Fruit fly (Drosophila melanogaster) whole organism, adult: Measurements from ENCODE around the gene CG5399.

ENCODE experiments used
- CG11617 ChIP-seq: fragments of 200-800 bp; sonication (Bioruptor generic); optimal IDR thresholded peaks from 2 replicates; lab custom pipeline; 2017; ENCODE audit warnings: mild to moderate bottlenecking, missing biosample characterization, missing genetic modification reagents, missing genetic modification characterization
- CG12768 ChIP-seq: fragments of 200-800 bp; sonication (Bioruptor generic); optimal IDR thresholded peaks from 2 replicates; lab custom pipeline; 2017; ENCODE audit warnings: missing biosample characterization, missing genetic modification characterization, mild to moderate bottlenecking, moderate library complexity, missing genetic modification reagents
- CG14711 ChIP-seq: fragments of 200-800 bp; sonication (Bioruptor generic); optimal IDR thresholded peaks from 2 replicates; lab custom pipeline; 2018; ENCODE audit warnings: missing biosample characterization, mild to moderate bottlenecking, missing genetic modification characterization, moderate library complexity
- CG1620 ChIP-seq: fragments of 200-800 bp; sonication (Bioruptor generic); optimal IDR thresholded peaks from 2 replicates; lab custom pipeline; 2016; ENCODE audit warnings: missing biosample characterization, missing genetic modification characterization
- CG33017 ChIP-seq: fragments of 200-800 bp; sonication (Bioruptor generic); optimal IDR thresholded peaks from 2 replicates; lab custom pipeline; 2018; ENCODE audit warnings: missing biosample characterization, mild to moderate bottlenecking, missing genetic modification characterization, moderate library complexity
- CG5204 ChIP-seq: fragments of 200-800 bp; sonication (Bioruptor generic); optimal IDR thresholded peaks from 2 replicates; lab custom pipeline; 2016; ENCODE audit warnings: missing biosample characterization, missing genetic modification characterization
- CG7045 ChIP-seq: fragments of 200-800 bp; sonication (Bioruptor generic); optimal IDR thresholded peaks from 2 replicates; lab custom pipeline; 2017; ENCODE audit warnings: missing biosample characterization, mild to moderate bottlenecking, missing genetic modification characterization
- CG7101 ChIP-seq: fragments of 200-800 bp; sonication (Bioruptor generic); optimal IDR thresholded peaks from 2 replicates; lab custom pipeline; 2018; ENCODE audit warnings: missing biosample characterization, mild to moderate bottlenecking, missing genetic modification characterization, moderate library complexity
- Clk ChIP-seq: fragments of 200-800 bp; sonication (Bioruptor generic); optimal IDR thresholded peaks from 2 replicates; lab custom pipeline; 2017; ENCODE audit warnings: missing biosample characterization, missing genetic modification characterization
- Crg-1 ChIP-seq: fragments of 200-800 bp; sonication (Bioruptor generic); optimal IDR thresholded peaks from 2 replicates; lab custom pipeline; 2016; ENCODE audit warnings: missing biosample characterization, missing genetic modification characterization
- Hr96 ChIP-seq: fragments of 200-800 bp; sonication (Bioruptor generic); optimal IDR thresholded peaks from 2 replicates; lab custom pipeline; 2016; ENCODE audit warnings: missing biosample characterization, missing genetic modification characterization
- Mnt ChIP-seq: fragments of 200-800 bp; sonication (Bioruptor generic); optimal IDR thresholded peaks from 2 replicates; lab custom pipeline; 2016; ENCODE audit warnings: missing biosample characterization, mild to moderate bottlenecking, missing genetic modification characterization
- bab1 ChIP-seq: fragments of 200-800 bp; sonication (Bioruptor generic); optimal IDR thresholded peaks from 3 replicates; lab custom pipeline; 2019; ENCODE audit warnings: missing biosample characterization, mild to moderate bottlenecking, missing genetic modification characterization, moderate library complexity
- cic ChIP-seq: fragments of 200-800 bp; sonication (Bioruptor generic); optimal IDR thresholded peaks from 2 replicates; lab custom pipeline; 2017; ENCODE audit warnings: missing biosample characterization, mild to moderate bottlenecking, missing genetic modification characterization, moderate library complexity
- cnc ChIP-seq, 2 experiments: fragments of >200 bp; optimal IDR thresholded peaks; 2 replicates each; lab custom pipeline; 2017
- kay ChIP-seq: fragments of 200-800 bp; sonication (Bioruptor generic); peaks from one replicate; lab custom pipeline; 2016; ENCODE audit warnings: missing biosample characterization, missing genetic modification characterization, borderline replicate concordance
- ovo ChIP-seq: fragments of 200-800 bp; sonication (Bioruptor generic); optimal IDR thresholded peaks from 2 replicates; lab custom pipeline; 2016; ENCODE audit warnings: missing biosample characterization, missing genetic modification characterization
- pad ChIP-seq: fragments of 200-800 bp; sonication (Bioruptor generic); optimal IDR thresholded peaks from 3 replicates; lab custom pipeline; 2017; ENCODE audit warnings: missing biosample characterization, missing genetic modification characterization, mild to moderate bottlenecking, moderate library complexity, missing genetic modification reagents
- tj ChIP-seq: fragments of 200-800 bp; sonication (Bioruptor generic); optimal IDR thresholded peaks from 3 replicates; lab custom pipeline; 2017; ENCODE audit warnings: missing biosample characterization, mild to moderate bottlenecking, missing genetic modification characterization, moderate library complexity
- toe ChIP-seq: fragments of 200-800 bp; sonication (Bioruptor generic); optimal IDR thresholded peaks from 2 replicates; lab custom pipeline; 2016; ENCODE audit warnings: missing biosample characterization, missing genetic modification characterization

Gene CG5399

dm6 chr3R:15731446-15731845 lies 36.4 kb downstream of the CG5399 start, which contains the start of gene CG34274:
Gene CG34274 (plus strand): TSS chr3R:15731746.
- TF ChIP-seq toe (GFP tag; lab: Kevin White, UChicago) (no peak), tj (no peak), CG1620 (no peak), kay (GFP tag; lab: Kevin White, UChicago) (no peak), CG14711 (no peak), Clk (no peak), CG7045 (GFP tag; lab: Kevin White, UChicago) (no peak), Mnt (GFP tag; lab: Kevin White, UChicago) (no peak), CG5204 (no peak), CG12768 (GFP tag; lab: Kevin White, UChicago) (no peak), cnc (optimal IDR thresholded peaks at IDR 0.05; lab: Kevin White, UChicago) (no peak), ovo (GFP tag; lab: Kevin White, UChicago) (no peak), pad (GFP tag; lab: Kevin White, UChicago) (no peak), CG11617 (no peak), Hr96 (GFP tag; lab: Kevin White, UChicago) (no peak), CG7101 (tag; lab: Kevin White, UChicago) (no peak), CG33017 (tag; lab: Kevin White, UChicago) (no peak), cic (GFP tag; lab: Kevin White, UChicago) (no peak), bab1 (GFP tag; lab: Kevin White, UChicago) (no peak), Crg-1 (no peak)

- TF ChIP-seq CG14711 (no peak), Clk (no peak), cic (GFP tag; lab: Kevin White, UChicago) (no peak), CG33017 (tag; lab: Kevin White, UChicago) (no peak)
Measured at dm6 chr3R:15744354-15744753, 49.3 kb downstream of the CG5399 start, which contains the start of gene CG4520. Gene CG4520 (plus strand): TSS chr3R:15744654.
